Worm (Caenorhabditis elegans): Measurements from ENCODE around the gene dpy-31.

DNA sequence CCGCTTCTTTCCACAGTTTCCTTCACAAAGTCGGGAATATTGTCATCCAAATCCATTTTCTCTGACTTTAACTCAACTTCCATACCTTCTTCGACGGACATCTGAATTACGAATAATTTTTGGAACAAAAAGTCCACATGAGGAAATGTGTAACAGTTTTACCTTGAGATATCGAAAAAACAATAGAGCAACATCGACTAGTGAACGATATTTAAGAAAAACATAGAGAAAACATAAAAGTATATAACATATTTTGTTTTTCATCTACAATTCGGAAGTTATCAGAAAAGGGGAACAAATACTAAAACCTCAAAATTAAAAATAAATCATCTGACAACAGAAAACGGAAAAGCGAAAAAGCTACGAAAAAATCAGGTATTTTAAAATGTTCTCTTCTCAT, 30.8 kb downstream of the dpy-31 start, which contains the start of gene adr-2:
- TF ChIP-seq F37B4.10 (GFP tag; IDR thresholded peaks at IDR 0.05) (no peak), snpc-4 (GFP tag; optimal IDR thresholded peaks at IDR 0.05) (no peak), snpc-4 (tag; optimal IDR thresholded peaks at IDR 0.05) (no peak), die-1 (tag; optimal IDR thresholded peaks at IDR 0.05) (no peak), mcd-1 (GFP tag; IDR thresholded peaks at IDR 0.05) (no peak), zfh-2 (GFP tag; conservative IDR thresholded peaks at IDR 0.05) (no peak), attf-3 (GFP tag; conservative IDR thresholded peaks at IDR 0.05) (no peak), him-1 (tag; optimal IDR thresholded peaks at IDR 0.05) (no peak), K11D2.4 (GFP tag; IDR thresholded peaks at IDR 0.05) (no peak), aptf-3 (GFP tag; IDR thresholded peaks at IDR 0.05) (no peak), egl-18 (GFP tag; IDR thresholded peaks at IDR 0.05) (no peak), lin-35 (GFP tag; optimal IDR thresholded peaks at IDR 0.05) (no peak), nfya-1 (tag; optimal IDR thresholded peaks at IDR 0.05; ENCODE audit: borderline replicate concordance, insufficient read depth) (no peak)
